Fruit fly (Drosophila melanogaster): ENCODE results near the gene CG12795.

Gene CG12795

DNA sequence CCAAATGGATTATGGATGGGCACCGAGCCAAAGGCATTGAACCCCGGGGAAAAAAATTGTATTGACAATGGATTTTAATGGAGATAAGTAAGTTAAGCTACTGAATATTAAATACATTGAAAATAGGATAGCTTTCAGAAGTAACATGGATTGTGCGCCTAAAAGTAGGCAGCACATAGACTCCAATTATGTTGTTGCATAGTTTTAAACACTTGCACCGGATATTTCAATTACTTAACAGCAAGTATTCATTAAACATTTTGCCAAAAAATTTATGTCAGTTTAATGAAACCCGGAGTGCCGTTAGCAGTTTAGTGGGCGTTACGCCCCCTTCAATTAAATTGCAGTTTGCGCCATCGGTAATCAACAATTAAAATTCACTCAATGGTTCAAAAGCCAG is 14.2 kb upstream of the CG12795 start:
- TF ChIP-seq h (optimal IDR thresholded peaks at IDR 0.05) = no peak
- TF ChIP-seq Sin3A (optimal IDR thresholded peaks at IDR 0.05) = no peak

DNA sequence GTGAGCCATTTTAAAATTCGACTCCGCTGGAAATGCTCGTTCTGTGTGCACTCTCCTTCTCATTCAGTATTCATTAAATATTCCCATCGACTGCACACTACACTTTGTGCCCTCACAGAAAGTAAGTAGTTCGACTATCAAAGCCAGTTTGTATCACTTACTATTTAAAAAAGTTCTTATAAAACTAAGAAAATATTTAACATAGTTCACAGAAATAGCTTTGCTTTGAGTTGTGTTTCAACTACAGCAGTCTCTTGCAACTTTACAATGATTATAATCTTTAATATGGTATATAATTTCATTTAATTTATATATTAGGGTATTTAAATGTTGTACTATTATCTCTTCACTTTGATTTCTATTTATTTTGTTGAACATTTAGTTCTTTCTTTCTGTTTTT is 12.8 kb upstream of the CG12795 start:
- TF ChIP-seq Myc (optimal IDR thresholded peaks at IDR 0.05) = no peak
- no peak for TF ChIP-seq insv (optimal IDR thresholded peaks at IDR 0.05)
- no peak for TF ChIP-seq Sin3A (optimal IDR thresholded peaks at IDR 0.05)
- TF ChIP-seq psq (optimal IDR thresholded peaks at IDR 0.05) = no peak
- TF ChIP-seq h (optimal IDR thresholded peaks at IDR 0.05) = no peak
- TF ChIP-seq ttk (optimal IDR thresholded peaks at IDR 0.05) = no peak

DNA sequence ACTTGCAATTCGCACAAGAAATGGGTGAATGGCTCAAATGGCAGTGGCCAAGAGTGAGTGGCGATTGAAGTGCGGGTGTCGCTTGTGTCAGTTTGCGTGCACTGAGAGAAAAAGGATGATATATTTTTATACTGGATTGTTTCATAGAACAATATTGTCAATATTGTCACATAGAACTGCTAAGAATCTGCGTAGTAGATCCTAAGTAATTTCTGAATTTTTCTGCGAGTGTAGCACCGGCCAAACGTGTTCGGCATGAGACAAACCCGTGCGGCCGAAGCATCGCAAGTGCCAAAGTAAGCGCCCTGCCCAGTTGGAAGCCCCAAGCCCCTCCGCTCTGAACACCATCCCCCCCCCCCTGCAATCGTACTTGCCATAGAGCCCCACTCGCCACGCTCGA is 11.9 kb upstream of the CG12795 start:
- no peak for TF ChIP-seq Sin3A (optimal IDR thresholded peaks at IDR 0.05)
- no peak for TF ChIP-seq insv (optimal IDR thresholded peaks at IDR 0.05)
- TF ChIP-seq h (optimal IDR thresholded peaks at IDR 0.05) = no peak
- no peak for TF ChIP-seq psq (optimal IDR thresholded peaks at IDR 0.05)
- TF ChIP-seq Myc (optimal IDR thresholded peaks at IDR 0.05) = no peak
- TF ChIP-seq ttk (optimal IDR thresholded peaks at IDR 0.05) = no peak

DNA sequence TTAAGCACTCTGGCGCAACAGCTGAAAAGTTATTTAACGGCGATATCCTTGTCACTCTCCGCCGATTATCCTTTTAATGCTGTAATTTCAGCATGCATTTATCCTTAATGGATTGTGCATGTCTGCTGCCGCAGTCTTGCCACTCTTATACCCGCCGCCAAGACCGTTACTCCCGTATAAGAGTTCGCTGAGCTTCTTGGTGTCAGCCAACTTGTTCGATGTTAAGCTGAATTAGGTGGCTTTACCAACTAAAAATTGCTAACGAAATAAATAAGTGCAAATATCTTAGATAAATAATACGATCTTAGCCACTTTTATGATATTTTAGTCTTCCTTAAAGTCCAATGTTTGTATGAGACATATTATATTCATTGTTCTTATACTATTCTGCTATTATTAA is 11.1 kb upstream of the CG12795 start:
- TF ChIP-seq Myc (optimal IDR thresholded peaks at IDR 0.05) (no peak), Sin3A (optimal IDR thresholded peaks at IDR 0.05) (no peak), insv (optimal IDR thresholded peaks at IDR 0.05) (no peak), psq (optimal IDR thresholded peaks at IDR 0.05) (no peak), ttk (optimal IDR thresholded peaks at IDR 0.05) (no peak), h (optimal IDR thresholded peaks at IDR 0.05) (no peak)

DNA sequence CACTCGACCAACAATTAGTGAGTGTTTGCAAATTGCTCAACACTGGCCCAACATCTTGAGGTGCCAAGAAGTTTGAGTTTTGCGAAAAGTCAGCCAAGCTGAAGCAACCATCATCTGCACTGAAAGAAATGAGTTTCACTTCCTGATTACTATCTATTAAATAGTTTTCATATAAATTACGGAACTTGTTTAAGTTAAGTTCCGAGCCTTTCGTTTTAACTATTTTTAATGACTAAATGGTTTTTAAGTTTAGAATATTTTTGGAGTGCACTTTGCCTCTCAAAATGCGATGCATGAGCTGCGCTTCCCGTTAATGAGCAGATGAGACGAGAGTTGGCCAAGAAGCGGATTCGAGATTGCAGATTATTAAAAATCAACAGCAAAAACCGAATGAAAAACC is 10.6 kb upstream of the CG12795 start:
- TF ChIP-seq insv (optimal IDR thresholded peaks at IDR 0.05) (no peak), ttk (optimal IDR thresholded peaks at IDR 0.05) (no peak), h (optimal IDR thresholded peaks at IDR 0.05) (no peak), Myc (optimal IDR thresholded peaks at IDR 0.05) (no peak)

DNA sequence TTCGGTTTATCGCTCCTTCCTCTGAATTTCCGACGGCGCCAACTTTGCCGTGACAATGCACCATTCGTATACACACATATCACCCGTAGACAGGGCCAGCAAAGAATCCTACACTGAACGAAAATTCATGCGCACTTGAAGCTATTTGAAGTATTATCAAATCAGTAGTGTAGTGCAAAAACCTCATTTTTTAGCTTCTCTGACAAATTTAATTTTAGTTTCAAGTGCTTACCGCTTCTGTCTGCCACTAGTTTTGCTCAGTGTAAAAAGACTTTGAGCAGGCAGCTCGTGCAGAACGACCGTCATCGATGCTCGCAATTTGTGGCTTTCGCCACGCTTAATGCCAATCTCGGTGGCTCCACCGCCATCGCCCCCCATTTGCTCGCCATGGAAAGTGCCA is 7.5 kb upstream of the CG12795 start:
- TF ChIP-seq Sin3A (optimal IDR thresholded peaks at IDR 0.05) = no peak
- no peak for TF ChIP-seq psq (optimal IDR thresholded peaks at IDR 0.05)

DNA sequence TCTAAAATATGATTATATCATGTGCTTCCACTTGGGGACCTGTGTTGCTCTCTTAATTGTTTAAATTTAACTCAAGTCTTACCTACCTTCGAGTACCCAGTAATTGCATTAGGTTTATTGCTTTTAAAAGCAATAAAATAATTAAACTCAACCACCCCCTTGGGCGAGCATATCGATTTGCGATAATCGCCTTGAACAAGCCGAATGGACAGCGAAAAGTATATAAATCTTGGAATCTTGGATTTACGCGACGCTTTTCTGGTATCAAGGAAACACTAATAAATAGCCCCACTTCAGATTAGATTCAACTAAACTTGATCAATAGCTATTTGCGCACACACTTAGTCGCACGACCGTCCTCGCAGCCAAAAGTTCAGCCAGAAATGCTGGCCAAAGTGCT is 6.6 kb upstream of the CG12795 start, which contains the start of gene CG2772:
TSS of gene CG2772 (plus strand) at position 338 of the 400 bp plus-strand sequence.
- TF ChIP-seq Myc (optimal IDR thresholded peaks at IDR 0.05) = no peak
- no peak for TF ChIP-seq Sin3A (optimal IDR thresholded peaks at IDR 0.05)
- TF ChIP-seq insv (optimal IDR thresholded peaks at IDR 0.05) = no peak
- no peak for TF ChIP-seq ttk (optimal IDR thresholded peaks at IDR 0.05)
- TF ChIP-seq h (optimal IDR thresholded peaks at IDR 0.05) = no peak
- TF ChIP-seq psq (optimal IDR thresholded peaks at IDR 0.05) = no peak

DNA sequence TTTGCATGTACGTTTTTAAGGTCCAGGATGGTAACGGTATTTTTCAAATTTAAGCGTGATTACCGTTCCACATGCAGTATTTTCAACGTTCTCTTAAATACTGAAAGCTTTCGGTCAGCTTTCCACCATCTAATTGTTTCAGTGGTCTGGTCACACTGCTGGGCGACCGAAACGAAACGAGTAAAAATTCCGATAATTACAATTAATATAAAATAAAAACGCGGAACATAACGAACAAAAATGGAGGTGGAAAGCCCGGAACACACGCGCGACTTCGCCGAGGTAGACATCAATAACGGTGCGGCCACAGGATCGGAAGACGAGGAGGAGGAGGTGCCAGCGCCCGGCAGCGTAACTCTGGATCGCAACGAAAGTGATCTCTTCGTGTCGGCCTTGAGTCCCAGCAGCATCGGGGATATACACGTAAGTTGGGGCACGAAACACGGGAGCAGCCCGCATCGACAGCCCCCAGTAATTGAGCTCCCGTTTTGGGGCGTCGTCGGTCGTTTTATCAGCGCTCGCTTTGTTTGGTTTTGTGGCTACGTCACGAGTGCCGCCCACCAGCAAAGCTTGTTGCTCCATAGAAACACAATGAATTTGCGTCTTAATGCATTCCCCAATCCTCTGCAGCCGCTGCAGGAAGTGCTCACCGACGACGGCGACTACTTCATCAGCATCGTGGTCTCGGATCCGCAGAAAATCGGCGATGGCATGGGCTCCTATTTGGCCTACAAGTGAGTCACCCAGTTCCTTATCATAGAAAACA is 2.5 kb upstream of the CG12795 start, which contains the start of gene Snx1:
TSS of gene Snx1 (plus strand) at position 129 of the 766 bp plus-strand sequence.
- TF ChIP-seq ttk (optimal IDR thresholded peaks at IDR 0.05) = no peak
- no peak for TF ChIP-seq Sin3A (optimal IDR thresholded peaks at IDR 0.05)
- no peak for TF ChIP-seq Myc (optimal IDR thresholded peaks at IDR 0.05)
- TF ChIP-seq insv (optimal IDR thresholded peaks at IDR 0.05) = no peak
- TF ChIP-seq psq (optimal IDR thresholded peaks at IDR 0.05) = no peak
- TF ChIP-seq h (optimal IDR thresholded peaks at IDR 0.05) = no peak

DNA sequence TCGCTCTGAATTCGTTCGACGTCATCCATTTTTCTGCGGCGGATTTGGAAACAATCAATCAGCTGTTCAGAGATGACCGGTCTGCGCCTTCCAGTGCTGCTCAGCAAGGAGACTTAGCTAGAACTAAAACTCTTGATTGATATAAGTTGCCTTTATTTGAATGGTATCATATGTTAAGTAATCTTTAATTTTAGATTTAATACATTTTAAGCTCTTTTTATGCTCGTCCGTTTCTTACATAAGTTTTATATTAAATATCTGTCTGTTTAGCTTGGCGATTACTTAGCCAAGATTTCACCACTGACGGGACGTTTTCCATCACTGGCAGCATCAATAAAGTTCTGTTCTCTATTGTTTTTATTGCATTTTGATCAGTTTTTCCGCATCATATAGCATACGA is 4.7 kb downstream of the CG12795 start, which contains the start of the genes Cog3 and Sec5:
TSS of gene Cog3 (minus strand) at position 58 of the 400 bp plus-strand sequence.
TSS of gene Sec5 (plus strand) at position 296 of the 400 bp plus-strand sequence.
- TF ChIP-seq psq (optimal IDR thresholded peaks at IDR 0.05) (no peak), insv (optimal IDR thresholded peaks at IDR 0.05) (no peak), h (optimal IDR thresholded peaks at IDR 0.05) (no peak), Myc (optimal IDR thresholded peaks at IDR 0.05) (no peak), Sin3A (optimal IDR thresholded peaks at IDR 0.05) (no peak), ttk (optimal IDR thresholded peaks at IDR 0.05) (no peak)

DNA sequence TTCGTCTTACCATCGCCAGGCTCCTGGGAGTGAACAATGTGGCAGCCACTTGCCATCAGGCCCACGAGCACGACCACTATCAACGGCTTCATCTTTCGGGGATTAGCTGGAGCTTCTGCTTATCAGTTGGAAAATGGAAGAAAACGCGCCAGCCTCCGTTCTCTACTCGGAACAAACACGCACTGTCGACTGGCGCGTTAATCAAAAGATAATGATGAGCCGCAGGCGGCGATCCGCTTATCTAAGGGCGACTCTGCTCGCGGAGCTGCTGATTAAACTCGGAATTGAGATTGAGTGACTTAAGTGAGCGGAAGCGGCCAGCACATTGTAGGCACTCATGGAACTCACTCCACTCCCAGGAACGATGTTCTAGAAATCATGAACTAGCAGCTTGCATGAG is 9.5 kb downstream of the CG12795 start, which contains the start of gene CG3246:
TSS of gene CG3246 (minus strand) at position 193 of the 400 bp plus-strand sequence.
- TF ChIP-seq psq (optimal IDR thresholded peaks at IDR 0.05) (no peak), Myc (optimal IDR thresholded peaks at IDR 0.05) (no peak), h (optimal IDR thresholded peaks at IDR 0.05) (no peak), Sin3A (optimal IDR thresholded peaks at IDR 0.05) (no peak), ttk (optimal IDR thresholded peaks at IDR 0.05) (no peak), insv (optimal IDR thresholded peaks at IDR 0.05) (no peak)

DNA sequence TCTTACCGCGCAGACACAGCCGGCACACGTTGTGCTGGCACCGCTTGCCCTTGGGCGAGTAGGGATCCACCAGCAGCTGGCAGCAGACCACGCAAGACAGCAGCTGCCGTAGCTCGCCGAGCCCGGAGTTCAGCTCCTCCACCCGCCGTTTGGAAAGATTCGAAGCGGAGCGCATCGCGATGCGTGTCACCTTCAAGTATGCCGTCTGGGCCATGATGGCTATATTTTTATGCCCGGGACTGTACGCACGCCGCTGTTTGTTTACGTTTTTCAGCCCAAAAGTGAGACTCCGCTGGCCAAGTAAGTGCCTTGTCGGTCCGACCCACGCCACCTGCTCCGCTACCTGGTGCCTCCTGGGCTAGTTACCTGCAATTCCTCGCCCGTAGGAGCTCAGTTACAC is 13.2 kb downstream of the CG12795 start:
- TF ChIP-seq ttk (optimal IDR thresholded peaks at IDR 0.05) (no peak), h (optimal IDR thresholded peaks at IDR 0.05) (no peak), insv (optimal IDR thresholded peaks at IDR 0.05) (no peak), Myc (optimal IDR thresholded peaks at IDR 0.05) (no peak), psq (optimal IDR thresholded peaks at IDR 0.05) (no peak), Sin3A (optimal IDR thresholded peaks at IDR 0.05) (no peak)

DNA sequence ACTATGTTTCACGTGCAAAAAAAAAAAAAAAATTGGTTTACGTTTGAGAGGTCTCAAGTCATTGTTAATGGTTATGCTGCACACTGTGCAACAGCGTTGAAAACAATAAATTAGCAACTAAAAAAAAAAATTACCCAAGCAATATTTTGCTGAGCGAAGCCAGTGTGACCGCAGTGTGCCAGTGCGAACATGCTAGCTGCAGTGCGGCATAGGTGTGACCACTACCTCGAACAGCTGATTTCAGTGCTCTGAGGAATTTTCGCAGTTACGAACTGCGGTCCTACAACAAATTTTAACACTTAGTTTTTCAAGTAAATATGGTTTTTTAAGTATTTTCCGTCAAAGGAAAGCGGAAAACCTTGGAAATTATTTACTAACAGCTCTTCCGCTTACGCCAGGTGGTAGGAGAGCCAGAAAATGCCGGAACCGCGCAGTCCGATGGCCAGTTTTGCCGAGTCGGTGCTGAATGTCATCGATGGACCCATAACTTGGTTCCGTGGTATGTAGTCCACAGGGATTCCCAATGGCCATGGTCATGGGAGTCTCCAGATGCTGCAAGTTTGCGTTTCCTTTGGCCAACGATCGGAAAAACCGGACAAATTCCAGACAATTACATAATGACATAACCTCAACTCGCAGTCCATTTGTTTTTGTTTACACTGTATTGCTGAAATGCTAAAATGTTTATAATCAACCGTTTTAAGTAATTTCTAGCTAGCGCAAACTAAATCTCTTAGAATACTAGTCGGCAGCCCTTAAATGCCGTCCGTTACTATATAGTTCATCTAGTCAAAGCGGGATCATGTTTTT is 13.9 kb downstream of the CG12795 start, which contains the start of the genes msl-2 and ND-PDSW:
TSS of gene msl-2 (minus strand) at position 195 of the 810 bp plus-strand sequence.
TSS of gene ND-PDSW (plus strand) at position 240 of the 810 bp plus-strand sequence.
- TF ChIP-seq psq (optimal IDR thresholded peaks at IDR 0.05) = no peak
- TF ChIP-seq insv (optimal IDR thresholded peaks at IDR 0.05) = no peak
- no peak for TF ChIP-seq ttk (optimal IDR thresholded peaks at IDR 0.05)
- no peak for TF ChIP-seq Myc (optimal IDR thresholded peaks at IDR 0.05)

Data from Kc167 (cell line).